Fruit fly (Drosophila melanogaster) ovary, adult (tissue): ENCODE data around the gene snk.

ENCODE experiments used
- CG17801 ChIP-seq: fragments of 200-800 bp; optimal IDR thresholded peaks from 2 replicates; lab custom pipeline; 2019; ENCODE audit warnings: missing biosample characterization, mild to moderate bottlenecking, missing genetic modification characterization, moderate library complexity; ENCODE audit not compliant: partially characterized antibody

The snk gene

DNA sequence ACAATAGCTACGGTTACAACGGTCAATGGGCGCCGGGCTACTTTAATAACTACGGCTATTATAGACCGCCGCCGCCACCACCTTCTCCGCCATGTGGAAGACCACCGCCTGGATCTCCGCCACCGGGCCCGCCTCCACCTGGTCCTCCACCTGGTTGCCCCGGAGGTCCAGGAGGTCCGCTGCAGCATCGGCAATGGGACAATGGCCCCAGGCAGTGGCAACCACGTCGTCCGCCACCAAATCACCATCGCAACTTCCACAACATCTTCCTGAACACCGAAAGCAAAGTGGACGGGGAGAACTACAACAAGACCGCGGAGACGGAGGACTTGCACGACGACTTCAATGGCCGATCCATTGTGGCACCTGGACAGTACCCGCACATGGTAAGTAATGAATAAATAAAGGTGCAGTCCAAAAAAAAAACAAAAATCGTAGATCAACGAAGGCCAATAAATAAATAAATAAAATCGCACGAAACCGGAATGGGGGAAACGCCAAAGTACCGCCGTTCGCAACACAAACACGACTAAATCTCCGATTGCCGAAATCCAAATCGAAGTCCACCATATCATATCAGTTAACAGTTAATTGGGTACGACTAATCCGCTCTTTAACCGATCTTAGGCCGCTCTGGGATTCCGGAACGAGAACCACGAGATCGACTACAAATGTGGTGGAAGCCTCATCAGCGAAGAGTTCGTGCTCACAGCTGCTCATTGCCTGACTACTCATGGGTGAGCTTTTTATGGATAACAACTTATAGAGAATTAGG, at the start of gene snk:
snk (minus strand) TSS at position 513 of the 775 bp plus-strand sequence.
- TF ChIP-seq CG17801 (GFP tag; lab: Kevin White, UChicago): no peak

DNA sequence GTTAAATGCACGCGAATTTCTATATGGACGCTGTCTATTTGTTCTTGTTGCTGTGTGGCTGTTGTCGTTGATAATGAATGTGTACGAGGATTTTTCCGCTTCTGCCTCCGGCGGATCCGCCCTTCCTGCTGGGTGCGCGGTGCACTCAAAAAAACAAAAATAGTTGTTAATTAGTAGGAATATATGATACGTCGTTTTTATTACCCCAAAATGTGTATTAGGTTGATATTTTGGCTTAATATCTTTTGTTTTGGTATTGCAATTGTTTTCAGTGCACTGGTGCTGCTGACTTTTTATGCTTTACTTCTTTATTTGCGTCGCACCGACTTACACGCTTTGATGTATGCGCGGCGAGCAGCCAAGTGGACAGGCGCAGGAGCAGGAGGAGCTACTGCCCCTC, 49.1 kb upstream of the snk start:
- TF ChIP-seq CG17801 (GFP tag; lab: Kevin White, UChicago): no peak

DNA sequence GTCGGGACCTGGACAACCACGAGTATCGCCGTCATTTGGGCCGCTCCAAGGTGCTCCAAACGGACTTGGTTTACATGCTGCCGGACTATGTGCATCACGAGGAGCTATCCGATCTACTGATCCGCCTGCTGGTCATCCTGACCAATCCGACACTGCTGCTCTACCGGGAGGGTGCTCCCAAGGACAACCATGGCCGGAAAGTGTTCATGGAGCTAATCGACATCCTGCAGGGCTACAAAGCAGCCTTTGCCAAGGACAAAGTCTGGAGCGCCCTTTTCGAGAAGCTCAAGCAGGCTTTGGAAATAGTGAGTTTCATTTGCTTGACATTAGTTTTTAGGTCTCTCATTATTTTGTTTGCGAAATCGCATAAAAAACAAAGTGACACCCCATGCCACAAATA, 46.4 kb upstream of the snk start, which contains the start of gene CG34308:
CG34308 (plus strand) TSS at position 301 of the 400 bp plus-strand sequence.
- no peak for TF ChIP-seq CG17801 (GFP tag; lab: Kevin White, UChicago)

DNA sequence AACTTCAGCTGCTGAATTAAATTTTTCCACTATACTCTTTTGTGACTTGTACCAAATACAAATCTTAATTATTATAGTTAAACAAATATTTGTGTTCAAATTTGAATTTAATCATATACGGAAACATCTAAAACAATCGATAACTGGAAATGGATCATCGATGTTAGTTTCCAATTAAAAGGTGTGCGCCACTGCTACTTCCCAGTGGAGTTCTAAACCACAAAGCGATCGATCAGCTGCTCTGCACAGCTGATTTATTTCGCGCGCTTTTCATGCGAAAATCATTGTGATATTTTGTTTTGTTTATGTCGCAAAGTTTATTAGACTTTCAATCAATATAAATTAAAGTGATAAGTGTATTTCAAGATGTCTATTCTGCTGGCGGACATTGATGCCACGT, 45.8 kb upstream of the snk start, which contains the start of gene timeout:
timeout (plus strand) TSS at position 257 of the 400 bp plus-strand sequence.
- TF ChIP-seq CG17801 (GFP tag; lab: Kevin White, UChicago): no peak

DNA sequence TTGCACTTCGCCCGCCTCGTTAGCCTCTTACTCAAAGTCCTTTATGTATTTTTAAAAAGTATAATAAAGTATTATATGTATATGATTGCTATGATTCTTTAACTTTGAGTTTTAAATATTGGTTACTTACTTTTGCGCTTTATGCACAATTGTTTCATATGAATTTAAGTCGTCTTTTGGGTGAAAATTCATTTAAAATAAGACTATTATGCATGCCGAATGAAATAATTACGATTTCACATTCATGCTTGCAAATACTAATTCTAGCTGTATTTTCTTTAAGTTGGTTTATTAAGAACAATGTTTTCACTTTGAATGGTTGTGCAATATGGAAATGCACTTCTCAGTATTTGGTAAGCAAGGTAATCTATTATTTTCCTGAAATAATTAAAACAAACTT, 43.4 kb upstream of the snk start, which contains the start of gene CG43063:
CG43063 (plus strand) TSS at position 301 of the 400 bp plus-strand sequence.
- no peak for TF ChIP-seq CG17801 (GFP tag; lab: Kevin White, UChicago)

DNA sequence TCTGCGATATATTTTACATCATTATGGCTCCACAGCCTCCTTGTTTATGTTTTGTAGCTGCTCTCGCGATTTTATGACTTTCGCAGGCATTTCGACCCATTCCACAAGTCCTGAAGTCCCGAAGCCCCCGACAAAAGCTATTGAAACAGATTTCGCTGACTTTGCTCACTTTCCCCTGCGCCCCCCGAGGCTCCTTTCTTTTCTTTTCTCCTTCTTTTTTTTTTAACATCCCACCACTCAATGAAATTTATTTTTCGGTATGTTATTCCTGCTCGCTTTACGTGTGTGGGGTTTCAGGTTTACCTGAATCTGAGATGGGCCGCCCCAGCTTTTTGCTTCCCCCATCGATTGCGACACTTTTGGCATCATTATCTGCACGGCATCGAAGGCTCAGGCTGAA, 39.8 kb upstream of the snk start:
- no peak for TF ChIP-seq CG17801 (GFP tag; lab: Kevin White, UChicago)

DNA sequence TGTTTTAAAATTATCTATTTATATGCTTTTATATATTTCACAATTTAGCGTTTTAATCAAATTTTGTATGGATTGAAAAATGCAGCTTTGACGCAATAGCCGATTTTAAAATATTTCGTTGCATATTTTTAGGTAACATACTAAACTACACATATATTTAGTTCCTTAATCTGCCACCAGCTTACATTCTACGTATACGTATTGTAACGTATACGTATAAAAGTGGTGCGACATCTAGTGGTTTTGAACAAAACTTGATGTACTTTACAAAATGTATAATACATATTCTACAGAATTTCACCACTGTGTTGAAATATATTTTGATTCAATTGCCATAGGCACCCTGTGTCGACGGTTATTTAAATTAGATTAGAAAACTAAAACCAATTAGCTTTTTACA, 35.7 kb upstream of the snk start:
- TF ChIP-seq CG17801 (GFP tag; lab: Kevin White, UChicago): peak; percentile 0

DNA sequence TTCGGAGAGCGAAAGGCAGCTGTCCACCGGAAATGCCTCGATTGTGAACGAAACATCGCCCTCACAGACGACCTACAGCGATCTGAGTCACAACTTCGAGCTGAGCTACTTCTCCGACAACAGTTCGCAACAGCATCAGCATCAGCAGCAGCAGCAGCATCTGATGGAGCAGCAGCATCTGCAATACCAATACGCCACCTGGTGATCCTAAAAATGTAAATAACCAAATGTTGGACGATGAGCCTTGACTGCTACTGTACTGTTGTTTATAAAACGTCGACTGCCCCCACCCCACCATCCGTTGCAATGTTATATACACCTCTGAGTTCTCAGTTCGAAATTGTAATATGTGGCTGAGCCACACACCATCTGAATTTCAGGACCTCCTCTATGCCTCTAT, 34.7 kb upstream of the snk start:
- no peak for TF ChIP-seq CG17801 (GFP tag; lab: Kevin White, UChicago)

DNA sequence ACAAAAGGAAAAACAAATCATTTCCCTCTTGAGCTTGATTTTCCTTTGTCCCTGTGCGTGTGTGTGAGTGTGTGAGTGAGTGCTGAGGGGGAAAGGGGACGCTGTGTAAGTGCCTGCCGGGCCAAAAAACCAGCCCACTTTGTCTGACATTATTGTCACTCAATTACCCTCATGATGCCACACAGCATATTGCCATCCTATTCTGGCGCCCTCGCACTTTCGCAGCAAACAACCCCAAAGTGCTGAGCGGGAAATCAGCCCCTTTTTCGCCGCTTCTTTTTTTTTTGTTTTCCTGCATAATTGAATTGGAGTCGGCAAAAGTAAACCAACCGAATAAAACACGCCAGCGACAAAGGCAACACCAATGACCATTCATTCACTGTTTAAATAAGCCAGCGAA, 33.2 kb upstream of the snk start:
- no peak for TF ChIP-seq CG17801 (GFP tag; lab: Kevin White, UChicago)

DNA sequence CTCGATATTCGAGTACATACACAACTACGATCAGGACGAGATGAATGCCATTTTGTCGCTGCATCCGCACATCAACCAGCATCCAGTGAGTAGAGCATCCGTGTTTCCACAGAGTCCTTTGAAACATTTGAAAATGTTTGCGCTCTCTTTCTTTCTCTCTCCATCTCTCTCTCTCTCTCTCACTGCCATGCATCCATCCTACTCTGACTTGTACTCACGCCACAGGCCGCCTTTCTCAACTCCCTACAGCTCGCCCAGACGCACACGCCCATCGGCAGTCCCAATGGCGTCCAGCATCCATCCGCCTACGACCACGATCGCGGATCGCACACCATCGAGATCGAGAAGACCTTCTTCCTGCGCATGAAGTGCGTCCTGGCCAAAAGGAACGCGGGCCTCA, 32.0 kb upstream of the snk start:
- no peak for TF ChIP-seq CG17801 (GFP tag; lab: Kevin White, UChicago)

DNA sequence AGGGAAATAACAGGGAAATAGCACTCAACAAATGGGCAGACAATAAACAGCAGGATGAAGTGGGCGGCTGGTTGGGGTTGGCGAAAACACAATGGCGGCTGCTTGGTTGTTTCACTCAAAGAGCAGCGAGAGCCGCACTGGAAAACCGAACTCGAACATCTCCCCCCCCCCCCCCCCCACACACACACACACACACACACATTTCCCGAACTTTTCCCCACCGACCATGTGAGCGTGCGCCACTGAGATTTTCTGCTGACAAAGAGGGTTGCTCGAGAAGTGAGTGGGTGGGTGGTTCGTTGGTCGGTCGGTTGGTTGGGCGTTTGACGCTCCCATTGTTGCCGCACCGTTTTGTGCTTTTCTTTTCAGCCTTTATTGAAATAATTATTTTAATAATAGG, 30.6 kb upstream of the snk start:
- TF ChIP-seq CG17801 (GFP tag; lab: Kevin White, UChicago): no peak

DNA sequence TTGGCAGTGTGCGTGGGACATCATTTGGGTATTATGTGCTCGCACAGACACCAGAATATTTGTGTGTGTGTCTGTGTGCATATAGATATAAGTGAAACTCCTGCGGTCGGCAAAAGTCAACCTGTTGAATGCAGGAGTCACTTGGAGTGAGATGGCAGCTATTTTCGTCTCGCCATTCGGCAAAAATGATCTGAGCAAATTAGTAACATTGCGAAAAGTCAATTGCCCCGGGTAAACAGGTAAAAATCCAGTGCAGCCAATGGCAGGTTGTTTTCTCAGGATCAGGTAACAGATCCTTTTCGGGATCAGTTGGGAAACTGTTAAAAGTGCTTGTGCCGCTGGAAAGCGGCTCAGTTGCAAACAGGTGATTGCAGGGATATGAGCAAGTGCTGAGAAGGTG, 29.5 kb upstream of the snk start:
- TF ChIP-seq CG17801 (GFP tag; lab: Kevin White, UChicago): no peak

DNA sequence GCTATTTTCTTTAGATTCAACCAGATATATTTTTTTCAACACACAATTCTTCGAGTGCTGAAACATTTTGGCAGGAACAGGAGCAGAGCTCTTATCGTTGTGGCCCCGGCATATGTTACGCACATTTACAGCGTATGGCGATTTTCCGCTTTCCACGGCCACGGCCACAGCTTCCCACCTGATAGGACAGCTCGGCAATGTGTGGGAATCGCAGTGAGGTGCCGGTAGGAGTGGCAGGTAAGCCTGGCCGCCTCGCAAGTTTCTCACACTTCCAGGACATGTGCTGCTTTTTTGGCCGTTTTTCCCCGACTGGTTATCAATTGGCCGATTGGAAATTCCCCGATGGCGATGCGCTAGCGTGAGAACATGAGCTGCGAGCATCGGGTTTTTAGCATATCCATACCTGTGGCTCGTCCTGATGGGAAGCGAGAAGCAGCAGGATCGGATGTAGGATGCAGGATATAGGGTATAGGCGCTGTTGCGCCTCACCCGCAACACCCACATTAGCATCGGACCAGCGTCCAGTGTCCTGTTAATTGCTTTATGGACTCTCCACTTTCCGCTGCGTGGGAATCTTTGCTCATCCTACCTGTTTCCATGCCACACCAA, 27.5 kb upstream of the snk start:
- no peak for TF ChIP-seq CG17801 (GFP tag; lab: Kevin White, UChicago)

DNA sequence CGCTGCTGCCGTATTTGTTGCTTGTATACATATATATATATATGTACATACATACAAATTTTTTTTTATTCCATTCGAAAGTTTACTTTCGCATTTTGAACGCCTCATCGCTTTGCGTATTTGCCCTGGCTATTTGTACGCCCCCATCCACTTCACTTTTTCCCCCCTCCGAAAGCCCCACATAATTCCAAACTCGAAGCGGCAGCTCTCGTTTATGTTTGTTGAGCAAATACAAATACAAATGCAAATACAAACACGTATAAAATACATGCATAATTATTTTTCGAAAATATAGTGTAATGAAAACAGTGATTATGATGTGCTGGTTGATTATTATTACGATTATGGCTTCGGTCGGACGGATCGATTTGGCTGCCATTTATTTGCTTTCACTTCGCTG, 25.5 kb upstream of the snk start:
- TF ChIP-seq CG17801 (GFP tag; lab: Kevin White, UChicago): no peak

DNA sequence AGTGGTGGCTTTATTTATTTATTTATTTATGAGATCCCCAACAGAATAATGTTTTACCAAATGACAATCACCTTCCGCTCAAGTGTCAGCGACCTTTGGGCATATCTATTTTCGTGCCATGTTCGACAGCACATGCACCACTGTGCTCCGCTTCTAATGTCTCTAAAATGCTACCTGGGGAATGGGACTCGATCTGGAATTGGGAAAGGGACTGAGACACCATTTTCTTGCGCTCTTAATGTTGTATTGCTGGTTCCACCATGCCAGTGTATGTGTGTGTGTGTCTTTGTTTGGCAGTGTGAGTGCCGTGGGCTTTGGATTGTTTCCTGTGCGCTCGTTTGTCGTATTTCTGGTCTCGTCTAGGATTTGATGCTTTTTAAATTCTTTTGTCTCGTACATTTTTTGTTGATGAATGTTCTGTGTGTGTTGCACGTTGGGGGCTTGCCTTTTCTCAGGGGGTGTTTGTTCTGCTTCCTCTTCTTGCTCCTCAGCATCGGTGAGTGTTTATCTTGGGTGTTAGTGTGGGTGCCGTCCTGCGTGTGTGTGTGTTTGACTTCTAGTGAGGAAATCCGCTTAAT, 22.7 kb upstream of the snk start:
- no peak for TF ChIP-seq CG17801 (GFP tag; lab: Kevin White, UChicago)
